Worm (Caenorhabditis elegans): ENCODE measurements around the gene asna-1.

DNA sequence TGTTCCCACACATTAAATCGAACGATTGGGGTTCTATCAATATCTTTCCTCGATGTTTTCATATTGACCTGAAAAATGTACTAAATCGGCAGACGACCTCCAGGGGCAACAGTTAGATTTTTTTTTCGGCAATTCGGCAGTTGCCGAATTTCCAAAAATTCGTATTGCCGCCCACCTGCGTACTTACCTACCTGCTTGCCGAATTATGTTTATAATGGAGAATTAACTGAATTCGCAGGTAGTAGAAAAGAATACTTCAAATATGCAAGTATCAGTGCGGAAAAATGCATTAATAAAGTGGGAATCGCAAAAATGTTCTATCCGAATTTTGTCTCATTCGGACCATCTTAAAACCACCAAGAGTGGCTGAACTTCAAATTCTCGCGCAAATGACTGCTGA, 25.2 kb upstream of the asna-1 start:
- TF ChIP-seq lin-35 (GFP tag; optimal IDR thresholded peaks at IDR 0.05) (no peak), ceh-27 (GFP tag; optimal IDR thresholded peaks at IDR 0.05) (no peak)
